Fruit fly (Drosophila melanogaster) whole organism, embryonic: Measurements from ENCODE around the gene Polr1C.
A peak's percentile ranks its signal among the peaks of the same experiment; 100 is the strongest.

ENCODE experiments used
- Awh ChIP-seq: fragments of 200-800 bp; sonication (Bioruptor generic); IDR thresholded peaks from 2 replicates; pipeline ENCODE4, ENCODE4 v1.3.6; 2022; ENCODE audit warnings: missing biosample characterization, missing genetic modification characterization
- Bgb ChIP-seq: fragments of 200-800 bp; sonication (Bioruptor generic); IDR thresholded peaks from 2 replicates; pipeline ENCODE4 v1.3.6; 2022; ENCODE audit warnings: missing biosample characterization, missing genetic modification characterization; ENCODE audit not compliant: partially characterized antibody
- CG1024 ChIP-seq: fragments of 200-800 bp; sonication (Bioruptor generic); IDR thresholded peaks from 2 replicates; pipeline ENCODE4 v1.3.6; 2022; ENCODE audit warnings: missing biosample characterization, missing genetic modification characterization
- CG12104 ChIP-seq: fragments of 200-800 bp; sonication (Bioruptor generic); optimal IDR thresholded peaks from 3 replicates; lab custom pipeline; 2016; ENCODE audit warnings: missing biosample characterization, missing genetic modification characterization
- CG15073 ChIP-seq: fragments of 200-800 bp; sonication (Bioruptor generic); optimal IDR thresholded peaks from 2 replicates; lab custom pipeline; 2016; ENCODE audit warnings: missing biosample characterization, missing genetic modification characterization
- CG15696 ChIP-seq: fragments of 200-800 bp; sonication (Bioruptor generic); optimal IDR thresholded peaks from 2 replicates; lab custom pipeline; 2019; ENCODE audit warnings: missing biosample characterization, mild to moderate bottlenecking, missing genetic modification characterization, moderate library complexity
- CG18619 ChIP-seq: fragments of 200-800 bp; sonication (Bioruptor generic); optimal IDR thresholded peaks from 3 replicates; lab custom pipeline; 2017; ENCODE audit warnings: missing biosample characterization, mild to moderate bottlenecking, missing genetic modification characterization
- CG32532 ChIP-seq: fragments of 200-800 bp; sonication (Bioruptor generic); IDR thresholded peaks from 2 replicates; pipeline ENCODE4 v1.3.6; 2022; ENCODE audit warnings: missing biosample characterization, missing genetic modification characterization
- CG3281 ChIP-seq: fragments of 200-800 bp; sonication (Bioruptor generic); optimal IDR thresholded peaks from 3 replicates; lab custom pipeline; 2017; ENCODE audit warnings: missing biosample characterization, mild to moderate bottlenecking, missing genetic modification characterization
- CG34224 ChIP-seq: fragments of 200-800 bp; sonication (Bioruptor generic); IDR thresholded peaks from 3 replicates; pipeline ENCODE4 v1.3.6; 2022; ENCODE audit warnings: missing biosample characterization, missing genetic modification characterization; ENCODE audit not compliant: partially characterized antibody
- CG7556 ChIP-seq: fragments of 200-800 bp; sonication (Bioruptor generic); optimal IDR thresholded peaks from 2 replicates; lab custom pipeline; 2017; ENCODE audit warnings: missing biosample characterization, mild to moderate bottlenecking, missing genetic modification characterization
- CG9797 ChIP-seq: fragments of 200-800 bp; sonication (Bioruptor generic); optimal IDR thresholded peaks from 3 replicates; lab custom pipeline; 2018; ENCODE audit warnings: missing biosample characterization, mild to moderate bottlenecking, missing genetic modification characterization
- CTCF ChIP-seq: fragments of 200-800 bp; sonication (Bioruptor generic); optimal IDR thresholded peaks from 2 replicates; lab custom pipeline; 2017; ENCODE audit warnings: missing biosample characterization, mild to moderate bottlenecking, missing genetic modification characterization, moderate library complexity
- Dip3 ChIP-seq: fragments of 200-800 bp; sonication (Bioruptor generic); optimal IDR thresholded peaks from 3 replicates; lab custom pipeline; 2016; ENCODE audit warnings: missing biosample characterization, missing genetic modification characterization
- Dp ChIP-seq: fragments of 200-800 bp; sonication (Bioruptor generic); optimal IDR thresholded peaks from 2 replicates; lab custom pipeline; 2018; ENCODE audit warnings: missing biosample characterization, mild to moderate bottlenecking, missing genetic modification characterization, moderate library complexity
- E2f2 ChIP-seq: fragments of 200-800 bp; sonication (Bioruptor generic); IDR thresholded peaks from 2 replicates; pipeline ENCODE4 v1.3.6; 2022; ENCODE audit warnings: missing biosample characterization, missing genetic modification characterization
- MBD-R2 ChIP-seq: fragments of 200-800 bp; sonication (Bioruptor generic); IDR thresholded peaks from 2 replicates; pipeline ENCODE4 v1.3.6; 2022; ENCODE audit warnings: missing biosample characterization, missing genetic modification characterization
- MESR4 ChIP-seq: fragments of 200-800 bp; sonication (Bioruptor generic); optimal IDR thresholded peaks from 2 replicates; lab custom pipeline; 2018; ENCODE audit warnings: missing biosample characterization, mild to moderate bottlenecking, missing genetic modification characterization, moderate library complexity
- Side ChIP-seq: fragments of 200-800 bp; sonication (Bioruptor generic); optimal IDR thresholded peaks from 2 replicates; lab custom pipeline; 2016; ENCODE audit warnings: missing biosample characterization, missing genetic modification characterization
- Stat92E ChIP-seq, 3 experiments: fragments of >200 bp in 2 of 3; fragments of 200-800 bp in 1 of 3; sonication (Bioruptor generic) in 1 of 3; optimal IDR thresholded peaks; 2 replicates each; lab custom pipeline; 2017 to 2019; ENCODE audit warnings: missing biosample characterization in 3 of 3, missing genetic modification characterization in 3 of 3, mild to moderate bottlenecking in 1 of 3, moderate library complexity in 1 of 3
- YL-1 ChIP-seq: fragments of 200-800 bp; sonication (Bioruptor generic); optimal IDR thresholded peaks from 3 replicates; lab custom pipeline; 2017; ENCODE audit warnings: missing biosample characterization, mild to moderate bottlenecking, missing genetic modification characterization
- ab ChIP-seq: fragments of 200-800 bp; sonication (Bioruptor generic); optimal IDR thresholded peaks from 2 replicates; lab custom pipeline; 2016; ENCODE audit warnings: missing biosample characterization, missing genetic modification characterization
- amos ChIP-seq: fragments of 200-800 bp; sonication (Bioruptor generic); IDR thresholded peaks from 2 replicates; pipeline ENCODE4 v1.3.6; 2022; ENCODE audit warnings: missing biosample characterization, missing genetic modification characterization; ENCODE audit not compliant: partially characterized antibody
- chif ChIP-seq, 2 experiments: fragments of 200-800 bp; sonication (Bioruptor generic); optimal IDR thresholded peaks; 3 replicates each; lab custom pipeline; 2016; ENCODE audit warnings: missing biosample characterization in 2 of 2, missing genetic modification characterization in 2 of 2
- chinmo ChIP-seq: fragments of 200-800 bp; sonication (Bioruptor generic); IDR thresholded peaks from 4 replicates; pipeline ENCODE4 v1.3.6; 2022; ENCODE audit warnings: missing biosample characterization, missing genetic modification characterization; ENCODE audit not compliant: partially characterized antibody
- crp ChIP-seq, 2 experiments: fragments of 200-800 bp; sonication (Bioruptor generic); optimal IDR thresholded peaks; 2 replicates in 1 of 2; 3 replicates in 1 of 2; lab custom pipeline; 2017; ENCODE audit warnings: missing biosample characterization in 2 of 2, missing genetic modification characterization in 2 of 2, mild to moderate bottlenecking in 1 of 2, moderate library complexity in 1 of 2
- cwo ChIP-seq: fragments of 200-800 bp; sonication (Bioruptor generic); optimal IDR thresholded peaks from 3 replicates; lab custom pipeline; 2017; ENCODE audit warnings: missing biosample characterization, missing genetic modification characterization, mild to moderate bottlenecking, moderate library complexity, missing genetic modification reagents
- da ChIP-seq: fragments of 200-800 bp; sonication (Bioruptor generic); optimal IDR thresholded peaks from 2 replicates; lab custom pipeline; 2016; ENCODE audit warnings: missing biosample characterization, missing genetic modification characterization
- exex ChIP-seq: fragments of 200-800 bp; sonication (Bioruptor generic); optimal IDR thresholded peaks from 4 replicates; lab custom pipeline; 2018; ENCODE audit warnings: missing biosample characterization, mild to moderate bottlenecking, missing genetic modification characterization, moderate library complexity
- gce ChIP-seq: fragments of 200-800 bp; sonication (Bioruptor generic); IDR thresholded peaks from 3 replicates; pipeline ENCODE4 v1.3.6; 2022; ENCODE audit warnings: missing biosample characterization, missing genetic modification characterization
- gfzf ChIP-seq: fragments of 200-800 bp; sonication (Bioruptor generic); optimal IDR thresholded peaks from 2 replicates; lab custom pipeline; 2016; ENCODE audit warnings: missing biosample characterization, mild to moderate bottlenecking, missing genetic modification characterization, moderate library complexity
- grn ChIP-seq: fragments of 200-800 bp; sonication (Bioruptor generic); optimal IDR thresholded peaks from 3 replicates; lab custom pipeline; 2017; ENCODE audit warnings: missing biosample characterization, missing genetic modification characterization
- kah ChIP-seq: fragments of 200-800 bp; sonication (Bioruptor generic); optimal IDR thresholded peaks from 2 replicates; lab custom pipeline; 2018; ENCODE audit warnings: missing biosample characterization, mild to moderate bottlenecking, missing genetic modification characterization
- oc ChIP-seq: fragments of 200-800 bp; sonication (Bioruptor generic); optimal IDR thresholded peaks from 2 replicates; lab custom pipeline; 2018; ENCODE audit warnings: missing biosample characterization, mild to moderate bottlenecking, missing genetic modification characterization, moderate library complexity
- pzg ChIP-seq: fragments of 200-800 bp; sonication (Bioruptor generic); optimal IDR thresholded peaks from 3 replicates; lab custom pipeline; 2018; ENCODE audit warnings: missing biosample characterization, mild to moderate bottlenecking, missing genetic modification characterization, moderate library complexity
- salm ChIP-seq: fragments of 200-800 bp; sonication (Bioruptor generic); optimal IDR thresholded peaks from 2 replicates; lab custom pipeline; 2018; ENCODE audit warnings: missing biosample characterization, mild to moderate bottlenecking, missing genetic modification characterization
- scrt ChIP-seq: fragments of 200-800 bp; sonication (Bioruptor generic); optimal IDR thresholded peaks from 2 replicates; lab custom pipeline; 2018; ENCODE audit warnings: missing biosample characterization, mild to moderate bottlenecking, missing genetic modification characterization, moderate library complexity
- so ChIP-seq: fragments of 200-800 bp; sonication (Bioruptor generic); IDR thresholded peaks from 3 replicates; pipeline ENCODE4 v1.3.6; 2022; ENCODE audit warnings: missing biosample characterization, missing genetic modification characterization
- stwl ChIP-seq: fragments of 200-800 bp; sonication (Bioruptor generic); optimal IDR thresholded peaks from 3 replicates; lab custom pipeline; 2018; ENCODE audit warnings: missing biosample characterization, mild to moderate bottlenecking, missing genetic modification characterization, moderate library complexity
- unpg ChIP-seq: fragments of 200-800 bp; sonication (Bioruptor generic); optimal IDR thresholded peaks from 3 replicates; lab custom pipeline; 2018; ENCODE audit warnings: missing biosample characterization, mild to moderate bottlenecking, missing genetic modification characterization, moderate library complexity
- wek ChIP-seq: fragments of 200-800 bp; sonication (Bioruptor generic); optimal IDR thresholded peaks from 3 replicates; lab custom pipeline; 2018; ENCODE audit warnings: missing biosample characterization, mild to moderate bottlenecking, missing genetic modification characterization, moderate library complexity

Polr1C gene

dm6 chr2L:4953086-4953570 is 15.7 kb upstream of the Polr1C start, which contains the start of gene Jon25Bii (continued):
- TF ChIP-seq Side (GFP tag; lab: Kevin White, UChicago) (no peak), cwo (GFP tag; lab: Kevin White, UChicago) (peak; percentile 9)

DNA sequence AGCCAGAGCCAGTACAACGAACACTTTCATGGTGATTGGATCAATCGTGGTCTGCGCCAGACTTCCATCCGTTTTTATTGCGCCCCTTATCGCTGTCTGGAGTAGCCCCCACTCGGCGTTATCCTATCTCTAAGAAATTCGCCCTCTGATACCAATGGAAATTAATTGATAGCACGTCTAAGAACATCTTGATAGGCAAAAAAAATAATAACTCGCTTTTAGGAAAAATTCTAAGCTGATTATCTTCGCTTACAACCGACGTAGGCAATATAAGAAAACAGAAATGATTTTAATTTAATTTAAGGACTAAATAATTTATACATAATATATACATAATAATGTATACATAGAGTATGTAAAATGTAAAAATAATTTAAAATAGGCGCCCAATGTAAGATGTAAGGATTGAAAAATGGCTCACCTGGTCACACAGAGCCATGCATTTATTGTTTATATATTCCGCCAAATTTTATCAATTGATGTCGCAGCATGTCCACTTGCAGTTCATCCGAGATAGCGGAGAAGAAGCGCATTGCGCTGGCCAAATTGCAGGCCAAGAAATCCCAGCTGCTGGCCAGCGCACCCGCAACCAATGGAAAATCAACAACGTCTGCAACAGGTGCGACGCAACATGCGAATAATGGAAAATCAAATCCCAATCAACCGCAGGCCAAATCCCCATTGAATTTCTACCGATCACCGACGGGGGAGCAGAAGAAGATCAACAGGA is 13.5 kb upstream of the Polr1C start, which contains the start of the genes Jon25Bi and Marcal1:
Gene Jon25Bi (minus strand): TSS at position 51 of the 730 bp plus-strand sequence.
Gene Marcal1 (plus strand): TSS at position 416 of the 730 bp plus-strand sequence.
- TF ChIP-seq so (GFP tag; lab: Robert Waterston, UW) (no peak), oc (tag; lab: Kevin White, UChicago) (no peak), CG15696 (tag; lab: Kevin White, UChicago) (no peak), kah (GFP tag; lab: Kevin White, UChicago) (peak; percentile 50), Dp (GFP tag; lab: Kevin White, UChicago) (peak; percentile 61), gce (GFP tag; lab: Robert Waterston, UW) (no peak), CG15073 (GFP tag; lab: Kevin White, UChicago) (no peak), amos (GFP tag; lab: Robert Waterston, UW) (peak; percentile 50; the same call in 1 of the 2 replicates), crp (GFP tag; optimal IDR thresholded peaks at IDR 0.05; lab: Kevin White, UChicago) (peak in 1 of 2 experiments; percentile 65), scrt (GFP tag; lab: Kevin White, UChicago) (peak; percentile 75), grn (GFP tag; lab: Kevin White, UChicago) (peak; percentile 44), CG7556 (GFP tag; lab: Kevin White, UChicago) (no peak), da (no peak), Bgb (peak; percentile 29; the same call in 1 of the 2 replicates), wek (GFP tag; lab: Kevin White, UChicago) (no peak), CG1024 (GFP tag; lab: Robert Waterston, UW) (no peak), MESR4 (peak; percentile 0), gfzf (GFP tag; lab: Kevin White, UChicago) (peak; percentile 36), salm (no peak), pzg (peak; percentile 21), CG3281 (GFP tag; lab: Kevin White, UChicago) (no peak), E2f2 (GFP tag; lab: Robert Waterston, UW) (peak; percentile 82), MBD-R2 (peak; percentile 80), CG18619 (GFP tag; lab: Kevin White, UChicago) (no peak), CG32532 (GFP tag; lab: Robert Waterston, UW) (no peak), Dip3 (no peak), CG12104 (GFP tag; lab: Kevin White, UChicago) (no peak), Awh (GFP tag; lab: Robert Waterston, UW) (no peak), CG9797 (GFP tag; lab: Kevin White, UChicago) (peak; percentile 43), CTCF (GFP tag; lab: Kevin White, UChicago) (peak; percentile 34), CG34224 (0 out of 3 replicates have a peak, but pooled peaks have one; percentile 26), ab (GFP tag; lab: Kevin White, UChicago) (no peak), YL-1 (peak; percentile 4), chif (GFP tag; optimal IDR thresholded peaks at IDR 0.05; lab: Kevin White, UChicago) (no peak), exex (tag; lab: Kevin White, UChicago) (peak; percentile 71), chinmo (GFP tag; lab: Robert Waterston, UW) (0 out of 4 replicates have a peak, but pooled peaks have one; percentile 35), stwl (tag; lab: Kevin White, UChicago) (peak; percentile 55), unpg (no peak), Stat92E (GFP tag; optimal IDR thresholded peaks at IDR 0.05; lab: Kevin White, UChicago) (no peak)
